Fruit fly (Drosophila melanogaster) whole organism: Measurements from ENCODE around the gene pon.

Experiments used
- CG8478 ChIP-seq: fragments of >200 bp; optimal IDR thresholded peaks from 2 replicates; lab custom pipeline; 2018; ENCODE audit warnings: inconsistent platforms
- Dll ChIP-seq: fragments of >200 bp; optimal IDR thresholded peaks from 2 replicates; lab custom pipeline; 2017
- EcR ChIP-seq, 2 experiments: fragments of >200 bp; optimal IDR thresholded peaks; 2 replicates each; lab custom pipeline; 2017; ENCODE audit warnings: missing biosample characterization in 2 of 2, missing genetic modification characterization in 2 of 2, missing genetic modification reagents in 2 of 2
- pan ChIP-seq: fragments of >200 bp; optimal IDR thresholded peaks from 2 replicates; lab custom pipeline; 2017
- psq ChIP-seq: fragments of >200 bp; optimal IDR thresholded peaks from 2 replicates; lab custom pipeline; 2017
- usp ChIP-seq: fragments of >200 bp; optimal IDR thresholded peaks from 2 replicates; lab custom pipeline; 2017; ENCODE audit warnings: missing biosample characterization, missing genetic modification characterization, mixed read lengths

- TF ChIP-seq usp (GFP tag; lab: Kevin White, UChicago) (no peak), Dll (lab: Kevin White, UChicago) (no peak), CG8478 (lab: Kevin White, UChicago) (peak; percentile 35), psq (lab: Kevin White, UChicago) (no peak), pan (lab: Kevin White, UChicago) (no peak), EcR (GFP tag; optimal IDR thresholded peaks at IDR 0.05; lab: Kevin White, UChicago) (no peak)
Measured at dm6 chrX:4589951-4590771, 46.0 kb upstream of the pon start.
